Worm (Caenorhabditis elegans) whole organism, dauer: ENCODE results near the gene srt-68.

Experiments
- unc-62 ChIP-seq: sonication (generic microtip); optimal IDR thresholded peaks from 2 replicates; lab custom pipeline; 2017; ENCODE audit warnings: missing biosample characterization, missing genetic modification reagents, missing genetic modification characterization

srt-68 gene

DNA sequence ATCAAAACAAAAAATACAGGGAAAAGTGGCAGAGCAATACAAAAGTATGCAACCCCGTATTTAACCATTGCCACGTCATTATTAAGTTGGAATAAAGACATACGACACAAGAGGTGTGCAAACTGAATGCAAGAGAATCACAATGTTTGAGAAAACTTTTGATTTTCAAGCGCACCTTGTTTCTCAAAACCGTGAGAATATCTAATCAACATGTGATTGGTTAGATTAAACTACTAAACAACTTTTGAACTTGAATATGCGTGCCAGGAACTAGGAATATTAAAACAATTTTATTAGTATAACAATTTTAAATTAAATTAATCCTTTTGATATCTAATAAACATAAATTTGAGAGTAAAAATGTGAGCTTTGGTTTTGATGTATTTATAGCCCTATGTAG, 7.5 kb upstream of the srt-68 start, which contains the start of gene srt-70:
TSS of gene srt-70 (minus strand) at position 101 of the 400 bp plus-strand sequence.
- no peak for TF ChIP-seq unc-62 (GFP tag; lab: Kevin White, UChicago)

DNA sequence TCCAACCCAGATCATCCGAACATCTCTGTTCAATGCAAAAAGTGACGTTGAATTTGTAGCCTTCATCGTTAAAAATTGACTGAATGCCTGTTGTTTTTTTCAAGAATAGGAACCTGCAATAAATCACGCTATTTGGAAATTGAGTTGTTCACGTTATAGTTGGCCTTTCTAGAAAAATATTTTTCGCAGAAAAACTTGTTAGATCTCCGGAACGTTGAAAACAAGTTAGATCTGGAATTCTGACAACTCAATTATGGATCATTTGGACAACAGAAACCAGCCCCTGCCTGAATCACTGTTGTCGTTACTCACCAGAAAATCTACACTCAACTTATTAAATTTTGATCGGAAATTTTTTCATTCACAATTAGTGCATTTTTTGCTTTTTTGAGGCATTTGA, 5.4 kb upstream of the srt-68 start, which contains the start of gene srt-67:
TSS of gene srt-67 (minus strand) at position 101 of the 400 bp plus-strand sequence.
- no peak for TF ChIP-seq unc-62 (GFP tag; lab: Kevin White, UChicago)

DNA sequence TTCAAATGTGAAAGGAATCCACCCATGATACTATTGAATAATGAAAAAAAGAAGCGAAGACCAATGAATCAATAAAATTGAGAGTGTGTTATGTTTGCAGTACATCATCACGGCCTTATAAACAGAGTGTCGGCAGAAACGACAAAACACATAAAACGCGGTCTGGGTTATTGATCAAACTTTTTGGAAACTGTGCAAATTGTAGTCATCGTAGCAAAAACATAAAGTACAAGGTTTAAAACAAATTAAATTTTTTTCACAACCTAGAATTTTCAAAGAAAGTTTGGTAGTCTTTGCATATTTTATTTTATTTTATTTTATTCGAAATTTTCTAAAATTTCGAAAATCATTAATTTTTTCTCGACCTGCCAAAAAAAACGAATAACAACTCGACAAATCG, 8.9 kb downstream of the srt-68 start, which contains the start of gene cest-35.1:
TSS of gene cest-35.1 (minus strand) at position 101 of the 400 bp plus-strand sequence.
- no peak for TF ChIP-seq unc-62 (GFP tag; lab: Kevin White, UChicago)

DNA sequence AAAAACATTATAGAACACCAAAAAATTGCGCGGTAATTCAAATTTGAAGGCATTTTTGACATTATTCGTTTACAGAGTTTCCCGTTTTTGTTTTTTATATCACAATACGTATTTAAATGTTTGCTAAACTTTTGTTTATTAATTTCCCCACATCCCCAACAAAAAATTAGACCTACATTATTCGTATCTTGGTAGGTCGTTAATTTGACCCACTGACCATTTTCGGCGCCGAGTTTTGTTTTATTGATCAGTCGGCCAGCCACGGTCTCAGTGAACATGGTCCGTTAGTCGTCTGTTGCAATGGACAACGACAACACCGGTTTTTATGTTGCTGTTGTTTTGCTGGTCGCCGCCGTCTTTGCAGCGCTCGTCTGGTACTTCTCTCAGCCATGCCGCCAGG, 12.0 kb downstream of the srt-68 start, which contains the start of gene B0238.15:
TSS of gene B0238.15 (plus strand) at position 301 of the 400 bp plus-strand sequence.
- TF ChIP-seq unc-62 (GFP tag; lab: Kevin White, UChicago) = no peak

DNA sequence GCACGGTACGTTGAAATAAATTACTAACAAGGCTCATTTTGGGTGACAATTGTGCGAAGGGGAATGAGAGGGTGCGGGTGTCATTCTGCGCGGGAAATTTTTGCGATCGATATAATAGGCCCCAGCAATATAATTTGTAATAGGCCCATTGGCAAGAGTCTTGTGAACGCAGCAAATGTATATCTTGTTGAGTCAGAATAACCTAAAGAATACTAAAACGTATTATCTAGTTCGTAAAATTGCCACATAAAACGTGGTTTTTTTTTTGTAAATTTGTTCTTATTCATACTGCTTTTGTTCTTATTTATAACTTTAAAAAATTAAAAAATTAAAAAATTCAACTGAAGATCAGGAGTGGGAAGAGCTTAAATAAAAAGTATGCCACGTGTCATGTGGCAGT, 12.5 kb downstream of the srt-68 start, which contains the start of gene C52A10.3:
TSS of gene C52A10.3 (minus strand) at position 101 of the 400 bp plus-strand sequence.
- no peak for TF ChIP-seq unc-62 (GFP tag; lab: Kevin White, UChicago)

DNA sequence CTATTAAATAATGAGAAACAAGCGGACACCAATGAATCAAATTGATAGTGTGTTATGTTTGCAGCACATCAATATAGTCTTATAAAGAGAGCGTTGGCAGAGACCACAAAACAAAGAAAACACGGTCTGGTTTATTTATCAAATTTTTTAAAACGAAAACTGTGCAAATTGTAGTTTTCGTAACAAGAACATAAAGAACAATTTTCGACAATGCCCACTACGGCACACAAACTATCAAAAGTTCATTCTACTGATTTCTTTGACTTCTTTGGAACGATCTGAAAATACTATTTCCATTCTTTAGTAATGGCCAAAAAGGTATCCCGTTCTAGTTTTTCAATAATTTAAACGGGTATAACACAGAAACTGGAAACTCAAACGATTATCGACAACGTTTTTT, 14.8 kb downstream of the srt-68 start, which contains the start of gene cest-35.2:
TSS of gene cest-35.2 (minus strand) at position 101 of the 400 bp plus-strand sequence.
- TF ChIP-seq unc-62 (GFP tag; lab: Kevin White, UChicago) = no peak

DNA sequence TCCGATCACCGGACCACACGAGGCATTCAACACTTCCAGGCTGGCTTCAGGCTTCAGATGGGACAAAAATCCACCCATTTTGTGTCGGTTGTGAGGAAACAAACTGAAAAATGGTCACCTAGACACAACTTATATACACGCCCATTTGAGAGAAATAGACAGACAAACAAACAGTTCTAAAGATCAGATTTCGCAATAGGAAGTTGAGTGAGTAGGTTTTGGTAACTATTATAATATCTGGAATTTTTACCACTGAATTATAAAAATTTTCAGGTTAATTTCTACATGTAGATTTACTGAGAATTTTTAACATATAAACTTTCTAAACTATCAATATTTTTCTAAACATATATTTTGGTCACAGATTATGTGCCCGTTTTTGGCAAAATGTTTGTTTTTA, 18.1 kb downstream of the srt-68 start, which contains the start of gene cest-32:
TSS of gene cest-32 (minus strand) at position 115 of the 400 bp plus-strand sequence.
- no peak for TF ChIP-seq unc-62 (GFP tag; lab: Kevin White, UChicago)

DNA sequence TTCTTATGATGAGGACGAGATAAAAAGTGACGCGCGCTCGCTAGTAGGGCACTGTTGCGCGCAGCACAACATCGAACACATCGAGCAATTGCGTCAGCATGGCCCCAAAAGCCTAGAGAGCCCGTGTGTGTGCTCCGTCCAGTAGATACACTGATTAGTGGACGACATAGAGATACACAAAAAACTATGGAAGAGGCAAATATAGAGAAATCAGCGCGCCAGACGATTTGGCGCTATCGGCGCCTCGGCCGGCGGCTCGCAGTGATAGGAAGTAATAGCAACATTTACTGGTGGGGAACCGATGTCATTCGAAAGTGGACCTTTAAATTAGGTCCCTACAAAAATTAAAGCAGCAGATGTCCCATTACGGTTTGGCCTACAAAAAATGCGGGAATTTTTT, 23.4 kb downstream of the srt-68 start:
- no peak for TF ChIP-seq unc-62 (GFP tag; lab: Kevin White, UChicago)

DNA sequence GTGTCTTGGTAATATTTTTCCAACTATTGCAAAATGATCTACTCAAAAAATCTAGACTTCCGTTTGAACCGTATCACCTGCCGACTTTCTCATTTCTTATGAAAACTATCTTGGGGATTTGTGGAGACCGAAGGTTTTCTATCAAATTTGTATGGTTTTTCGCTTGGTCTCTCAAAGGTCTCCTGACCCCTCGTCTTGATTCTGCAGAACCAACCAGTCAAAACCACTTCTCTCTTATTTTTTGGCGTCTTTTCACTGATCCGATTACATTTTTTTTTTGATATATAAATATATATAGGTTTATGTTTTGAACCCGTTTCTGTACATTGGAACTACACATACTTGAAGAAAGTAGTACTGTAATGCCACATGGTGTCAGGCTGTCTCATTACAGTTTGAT, 26.3 kb downstream of the srt-68 start:
- TF ChIP-seq unc-62 (GFP tag; lab: Kevin White, UChicago) = no peak

DNA sequence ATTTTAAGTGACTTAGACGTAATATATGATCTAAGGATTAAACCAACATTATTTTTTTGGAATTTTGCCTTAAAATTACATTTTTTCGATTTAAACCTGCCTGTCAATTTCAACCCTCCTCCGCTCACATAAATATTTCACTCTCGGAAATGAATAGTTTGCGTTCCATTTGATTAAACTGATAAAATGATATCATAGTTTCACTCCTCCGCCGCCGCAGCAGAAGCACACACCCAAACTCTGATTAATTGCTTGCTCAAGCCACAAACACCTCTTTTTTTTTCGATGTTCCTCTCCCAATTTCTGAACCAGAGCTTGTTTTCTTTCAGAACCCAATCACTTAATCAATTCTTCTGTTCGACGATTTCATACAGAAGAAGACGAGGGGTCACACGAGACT, 28.9 kb downstream of the srt-68 start, which contains the start of gene Y49G5B.1:
TSS of gene Y49G5B.1 (plus strand) at position 324 of the 400 bp plus-strand sequence.
- TF ChIP-seq unc-62 (GFP tag; lab: Kevin White, UChicago) = no peak

DNA sequence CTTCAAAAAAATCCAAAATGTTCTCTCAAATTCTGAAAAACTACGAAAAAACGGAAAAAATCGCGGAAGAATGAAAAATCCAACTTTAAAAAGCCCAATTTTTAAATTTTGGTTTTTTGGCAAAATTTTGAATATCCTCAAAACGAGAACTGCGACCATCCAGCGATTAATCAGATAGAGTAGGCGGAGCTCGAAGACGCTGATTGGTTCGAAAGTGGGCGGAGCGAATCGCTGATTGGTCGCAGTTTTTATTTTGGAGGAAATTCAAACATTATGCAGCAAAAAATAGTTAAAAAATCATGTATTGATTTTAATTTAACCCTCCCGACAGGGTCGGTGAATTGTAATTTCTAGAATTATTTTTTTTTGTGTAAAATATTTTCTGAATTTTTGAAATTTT, 38.2 kb downstream of the srt-68 start:
- TF ChIP-seq unc-62 (GFP tag; lab: Kevin White, UChicago) = no peak

DNA sequence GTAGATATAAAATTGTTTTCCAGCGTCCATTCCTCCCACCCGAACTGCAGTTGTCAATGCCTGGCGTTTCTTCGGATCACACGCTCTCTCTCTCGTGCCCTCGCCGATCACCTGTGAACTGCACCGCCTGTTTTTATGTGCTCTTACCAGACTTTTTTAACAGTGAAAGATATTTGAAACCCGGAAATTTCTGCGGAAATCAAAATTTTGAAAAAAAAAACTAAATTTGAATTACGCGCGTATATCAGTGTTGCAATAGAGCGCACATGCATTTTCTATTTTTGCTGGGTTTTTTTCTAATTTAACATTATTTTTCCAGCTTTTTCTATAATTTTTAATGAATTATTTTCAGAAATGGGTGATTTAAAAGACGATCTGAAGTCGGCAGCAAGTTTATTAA, 47.8 kb downstream of the srt-68 start, which contains the start of gene ttc-37:
TSS of gene ttc-37 (plus strand) at position 349 of the 400 bp plus-strand sequence.
- no peak for TF ChIP-seq unc-62 (GFP tag; lab: Kevin White, UChicago)

DNA sequence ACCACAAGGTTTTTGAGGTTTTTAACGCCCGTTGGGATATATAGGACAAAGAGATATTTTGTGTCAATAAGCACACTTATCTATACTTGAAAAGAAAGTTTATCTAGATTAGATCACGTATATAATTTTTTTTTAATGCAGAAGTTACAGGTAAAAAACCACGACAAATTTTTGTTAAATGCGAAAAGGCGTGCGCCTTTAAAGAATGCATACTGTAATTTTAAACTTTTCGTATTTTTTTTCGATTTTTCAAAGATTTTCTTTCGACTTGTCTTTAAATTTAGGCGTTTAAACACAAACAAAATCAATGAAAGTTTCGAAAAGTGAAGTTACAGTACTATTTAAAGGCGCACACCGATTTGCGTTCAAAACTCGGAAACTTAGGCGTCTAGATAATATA, 48.3 kb downstream of the srt-68 start:
- TF ChIP-seq unc-62 (GFP tag; lab: Kevin White, UChicago) = no peak

DNA sequence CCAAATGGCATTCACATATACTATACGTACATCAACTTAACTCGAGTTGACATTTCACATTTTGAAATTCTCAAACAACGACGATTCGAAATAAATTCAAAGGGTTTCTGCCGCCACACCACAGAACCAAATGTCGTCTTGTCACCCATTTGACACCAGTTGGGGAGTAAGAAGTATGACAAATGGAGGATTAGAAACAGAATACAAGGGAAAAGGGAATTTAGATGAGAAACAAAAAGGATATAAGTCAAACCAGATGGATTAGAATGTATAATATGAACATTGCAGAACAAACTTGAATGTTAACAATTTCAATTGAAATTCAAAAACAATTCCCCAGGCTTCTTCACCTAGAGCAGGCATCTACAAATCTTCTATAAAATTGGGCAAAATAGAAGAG, 50.2 kb downstream of the srt-68 start:
- TF ChIP-seq unc-62 (GFP tag; lab: Kevin White, UChicago) = no peak
